Fruit fly (Drosophila melanogaster) whole organism, prepupa: ENCODE results near the gene Hr38.

Experiments
- CG10669 ChIP-seq: fragments of 200-800 bp; sonication (Bioruptor generic); optimal IDR thresholded peaks from 3 replicates; lab custom pipeline; 2018; ENCODE audit warnings: missing biosample characterization, mild to moderate bottlenecking, missing genetic modification characterization, moderate library complexity
- CG4318 ChIP-seq: fragments of 200-800 bp; sonication (Bioruptor generic); optimal IDR thresholded peaks from 3 replicates; lab custom pipeline; 2017; ENCODE audit warnings: missing biosample characterization, mild to moderate bottlenecking, missing genetic modification characterization
- CG8632 ChIP-seq: fragments of 200-800 bp; sonication (Bioruptor generic); optimal IDR thresholded peaks from 3 replicates; lab custom pipeline; 2016; ENCODE audit warnings: missing biosample characterization, missing genetic modification characterization
- CG9139 ChIP-seq: fragments of 200-800 bp; sonication (Bioruptor generic); optimal IDR thresholded peaks from 3 replicates; lab custom pipeline; 2017; ENCODE audit warnings: missing biosample characterization, mild to moderate bottlenecking, missing genetic modification characterization
- Sox15 ChIP-seq: fragments of 200-800 bp; sonication (Bioruptor generic); optimal IDR thresholded peaks from 3 replicates; lab custom pipeline; 2016; ENCODE audit warnings: missing biosample characterization, missing genetic modification characterization
- achi ChIP-seq: fragments of 200-800 bp; sonication (Bioruptor generic); optimal IDR thresholded peaks from 3 replicates; lab custom pipeline; 2016; ENCODE audit warnings: missing biosample characterization, missing genetic modification characterization

DNA sequence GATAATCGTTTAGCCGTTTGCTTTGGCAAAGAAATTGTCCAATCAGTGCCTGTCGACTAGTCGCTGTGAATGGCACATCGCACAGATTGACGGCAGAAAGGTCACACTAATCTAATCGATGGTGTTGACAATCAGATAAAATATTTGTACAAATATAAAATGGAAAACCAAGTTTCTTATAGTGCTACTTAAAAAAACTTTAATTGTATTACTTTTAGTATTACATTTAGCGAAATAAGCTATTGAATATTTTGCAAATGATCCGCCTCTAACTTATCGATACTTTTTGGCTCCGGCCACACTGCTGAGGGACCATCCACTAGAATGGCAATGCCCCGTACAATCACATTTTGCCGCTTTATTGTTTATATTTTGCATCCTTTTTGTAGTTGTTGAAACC lies 58.3 kb downstream of the Hr38 start, which contains the start of the genes brun and CG2614:
- TF ChIP-seq achi (GFP tag; lab: Kevin White, UChicago) (no peak), CG4318 (GFP tag; lab: Kevin White, UChicago) (no peak), Sox15 (GFP tag; lab: Kevin White, UChicago) (peak; percentile 49), CG8632 (GFP tag; lab: Kevin White, UChicago) (no peak), CG10669 (GFP tag; lab: Kevin White, UChicago) (no peak), CG9139 (no peak)
